Fruit fly (Drosophila melanogaster): ENCODE data around the gene Pop1.

DNA sequence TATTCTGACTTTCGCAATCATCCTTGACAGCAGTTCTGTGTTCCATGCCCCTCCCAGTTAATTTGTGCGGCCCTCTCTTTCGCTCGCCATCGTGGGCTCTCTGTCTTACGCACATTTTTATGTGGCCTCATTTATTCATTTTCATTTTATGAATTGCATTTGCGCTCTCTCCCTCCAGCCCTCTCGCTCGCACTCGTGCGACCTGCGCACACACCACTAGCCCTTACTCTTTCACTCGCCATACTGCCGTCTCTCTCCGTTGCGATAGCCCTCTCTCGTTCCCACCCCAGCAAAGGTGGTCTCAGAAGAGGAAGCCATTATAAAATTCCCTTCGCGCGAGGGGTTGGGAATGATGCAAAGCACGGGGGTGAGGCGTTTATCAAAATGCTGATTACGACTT is 43.0 kb upstream of the Pop1 start:
- TF ChIP-seq psq (optimal IDR thresholded peaks at IDR 0.05), result no peak
- TF ChIP-seq h (optimal IDR thresholded peaks at IDR 0.05), result no peak
